Fruit fly (Drosophila melanogaster): ENCODE measurements around the gene CG33223.

CG33223 gene

DNA sequence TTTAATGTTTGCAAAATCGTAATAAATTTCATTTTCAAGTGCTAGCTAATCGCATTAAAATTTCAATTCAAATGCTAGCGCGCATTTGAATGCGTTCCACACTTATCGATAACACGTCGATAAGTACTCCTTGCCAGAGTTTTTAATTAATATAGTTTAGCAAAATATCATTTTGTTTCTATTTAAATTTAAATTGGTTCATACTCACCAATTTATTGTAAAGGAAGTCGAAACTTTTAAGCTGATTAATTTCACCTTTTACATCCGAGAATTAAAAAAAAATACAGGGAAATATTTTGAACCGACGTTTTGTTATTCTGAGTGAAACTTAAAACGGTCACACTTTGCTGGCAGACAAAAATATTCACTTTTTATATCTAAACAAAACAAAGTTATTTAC is 22.5 kb downstream of the CG33223 start, which contains the start of gene Es2:
Gene Es2, plus strand, starts transcription at position 333 of the 400 bp plus-strand sequence.
- TF ChIP-seq usp (GFP tag; optimal IDR thresholded peaks at IDR 0.05) (no peak), EcR (GFP tag; optimal IDR thresholded peaks at IDR 0.05) (no peak), Dll (optimal IDR thresholded peaks at IDR 0.05) (no peak), CG8478 (optimal IDR thresholded peaks at IDR 0.05) (no peak), psq (optimal IDR thresholded peaks at IDR 0.05) (no peak)

DNA sequence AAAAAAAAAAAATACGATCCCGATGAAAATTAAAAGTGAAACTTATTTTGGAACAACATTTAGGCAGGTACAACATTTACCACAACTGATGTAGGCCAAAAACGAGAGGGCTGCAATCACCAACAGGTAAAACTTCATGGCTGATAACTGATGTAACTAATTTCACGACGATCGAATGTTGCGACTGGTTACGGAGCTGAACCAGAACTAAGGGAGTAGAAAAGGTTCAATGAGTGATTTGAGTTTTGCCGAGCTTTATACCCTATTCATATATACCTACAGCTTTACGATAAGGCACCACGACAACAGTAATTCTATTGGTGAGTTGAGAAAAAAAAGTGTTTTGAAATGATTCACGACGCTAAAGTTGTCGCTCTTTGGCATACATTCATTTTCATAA is 23.0 kb downstream of the CG33223 start, which contains the start of gene CG15347:
Gene CG15347, minus strand, starts transcription at position 213 of the 400 bp plus-strand sequence.
- TF ChIP-seq CG8478 (optimal IDR thresholded peaks at IDR 0.05): no peak
- TF ChIP-seq usp (GFP tag; optimal IDR thresholded peaks at IDR 0.05): no peak
- no peak for TF ChIP-seq pan (optimal IDR thresholded peaks at IDR 0.05)
- TF ChIP-seq EcR (GFP tag; optimal IDR thresholded peaks at IDR 0.05): no peak
- no peak for TF ChIP-seq psq (optimal IDR thresholded peaks at IDR 0.05)
- no peak for TF ChIP-seq Dll (optimal IDR thresholded peaks at IDR 0.05)

DNA sequence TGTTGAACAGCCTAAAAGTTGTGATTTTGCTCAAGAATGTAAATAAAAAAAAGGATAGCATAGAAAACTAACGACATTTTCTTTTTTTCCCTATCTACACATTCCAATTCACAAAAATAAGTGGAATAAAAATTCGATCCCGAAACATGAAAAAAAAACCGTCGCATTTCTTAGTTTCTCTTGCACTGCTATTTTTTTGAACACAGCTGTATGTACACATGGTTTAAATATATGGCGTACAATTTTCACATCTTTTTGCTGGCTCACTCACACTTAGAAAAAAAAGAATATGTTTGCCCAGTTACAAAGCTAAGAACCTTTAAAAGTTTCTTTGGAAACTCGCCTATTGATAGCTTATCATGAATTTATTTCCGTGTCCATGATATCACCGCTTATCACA is 23.5 kb downstream of the CG33223 start:
- TF ChIP-seq EcR (GFP tag; optimal IDR thresholded peaks at IDR 0.05) (no peak), CG8478 (optimal IDR thresholded peaks at IDR 0.05) (no peak), psq (optimal IDR thresholded peaks at IDR 0.05) (no peak)

DNA sequence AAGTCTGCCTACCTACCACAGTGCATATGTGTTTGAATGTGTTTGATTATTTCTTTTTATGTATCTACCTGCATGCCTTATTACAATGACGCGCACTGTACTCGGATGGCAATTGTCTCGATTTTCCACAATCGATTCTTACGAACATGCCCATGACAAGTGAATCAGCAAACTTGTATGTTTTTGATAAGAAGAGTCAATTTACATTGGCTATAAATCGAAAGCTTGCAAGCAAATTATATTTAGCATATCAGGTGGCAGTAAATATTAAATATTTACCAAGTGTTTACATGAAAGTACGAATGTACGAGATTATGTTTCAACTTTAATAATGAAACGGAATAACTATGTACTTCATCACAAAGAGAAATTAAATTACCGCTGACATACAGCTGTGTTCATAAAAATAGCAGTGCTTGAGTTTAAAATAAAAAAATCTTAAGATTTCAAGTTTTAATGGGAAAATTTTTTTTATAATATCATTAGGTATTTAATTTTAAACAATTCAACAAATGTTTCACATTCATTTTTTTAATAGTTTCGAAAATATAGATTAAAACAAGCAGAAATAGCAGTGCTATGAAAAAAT is 24.1 kb downstream of the CG33223 start:
- TF ChIP-seq pan (optimal IDR thresholded peaks at IDR 0.05): no peak
- no peak for TF ChIP-seq usp (GFP tag; optimal IDR thresholded peaks at IDR 0.05)
- no peak for TF ChIP-seq Dll (optimal IDR thresholded peaks at IDR 0.05)
- no peak for TF ChIP-seq CG8478 (optimal IDR thresholded peaks at IDR 0.05)
- no peak for TF ChIP-seq EcR (GFP tag; optimal IDR thresholded peaks at IDR 0.05)
- no peak for TF ChIP-seq psq (optimal IDR thresholded peaks at IDR 0.05)

DNA sequence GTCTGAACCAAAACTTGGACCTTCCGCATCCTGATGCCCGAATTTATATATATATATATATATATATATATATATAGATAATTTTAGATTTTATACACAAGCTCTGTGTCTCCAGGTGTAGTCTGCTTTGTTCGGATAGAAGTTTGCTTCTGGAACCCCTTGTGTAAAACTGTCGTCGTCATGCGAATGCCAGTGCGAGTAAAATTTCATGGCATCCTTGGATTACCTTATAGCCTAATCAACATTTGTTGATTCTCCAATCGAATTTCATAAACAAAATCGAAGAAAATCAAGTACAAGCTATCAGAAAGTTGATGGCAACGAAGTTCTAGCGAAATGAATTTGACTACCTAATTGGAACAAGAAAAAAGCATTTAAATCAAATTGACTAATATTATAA is 26.2 kb downstream of the CG33223 start, which contains the start of gene CG32713:
Gene CG32713, minus strand, starts transcription at position 101 of the 400 bp plus-strand sequence.
- TF ChIP-seq pan (optimal IDR thresholded peaks at IDR 0.05) (no peak), EcR (GFP tag; optimal IDR thresholded peaks at IDR 0.05) (no peak), psq (optimal IDR thresholded peaks at IDR 0.05) (no peak), Dll (optimal IDR thresholded peaks at IDR 0.05) (no peak), CG8478 (optimal IDR thresholded peaks at IDR 0.05) (no peak), usp (GFP tag; optimal IDR thresholded peaks at IDR 0.05) (no peak)

dm6 chrX:8455019-8455555 is 28.6 kb downstream of the CG33223 start, which contains the start of gene org-1:
Gene org-1, minus strand, starts transcription at chrX:8455069.
- TF ChIP-seq psq (optimal IDR thresholded peaks at IDR 0.05) (no peak), EcR (GFP tag; optimal IDR thresholded peaks at IDR 0.05) (no peak), CG8478 (optimal IDR thresholded peaks at IDR 0.05) (no peak), usp (GFP tag; optimal IDR thresholded peaks at IDR 0.05) (no peak)

dm6 chrX:8452163-8452562 is 31.5 kb downstream of the CG33223 start:
- TF ChIP-seq pan (optimal IDR thresholded peaks at IDR 0.05) (no peak), Dll (optimal IDR thresholded peaks at IDR 0.05) (no peak), CG8478 (optimal IDR thresholded peaks at IDR 0.05) (no peak)

dm6 chrX:8450214-8450904 is 33.3 kb downstream of the CG33223 start:
- TF ChIP-seq psq (optimal IDR thresholded peaks at IDR 0.05) (no peak), CG8478 (optimal IDR thresholded peaks at IDR 0.05) (no peak), pan (optimal IDR thresholded peaks at IDR 0.05) (no peak), Dll (optimal IDR thresholded peaks at IDR 0.05) (no peak), EcR (GFP tag; optimal IDR thresholded peaks at IDR 0.05) (no peak), usp (GFP tag; optimal IDR thresholded peaks at IDR 0.05) (no peak)

- no peak for TF ChIP-seq pan (optimal IDR thresholded peaks at IDR 0.05)
Observed at dm6 chrX:8448171-8448570, 35.5 kb downstream of the CG33223 start.

dm6 chrX:8447166-8447565 is 36.5 kb downstream of the CG33223 start:
- no peak for TF ChIP-seq usp (GFP tag; optimal IDR thresholded peaks at IDR 0.05)
- TF ChIP-seq psq (optimal IDR thresholded peaks at IDR 0.05): no peak
- no peak for TF ChIP-seq pan (optimal IDR thresholded peaks at IDR 0.05)
- no peak for TF ChIP-seq CG8478 (optimal IDR thresholded peaks at IDR 0.05)
- TF ChIP-seq EcR (GFP tag; optimal IDR thresholded peaks at IDR 0.05): no peak
- TF ChIP-seq Dll (optimal IDR thresholded peaks at IDR 0.05): no peak

dm6 chrX:8444883-8445572 is 38.7 kb downstream of the CG33223 start:
- TF ChIP-seq usp (GFP tag; optimal IDR thresholded peaks at IDR 0.05): no peak
- TF ChIP-seq EcR (GFP tag; optimal IDR thresholded peaks at IDR 0.05): no peak
- TF ChIP-seq psq (optimal IDR thresholded peaks at IDR 0.05): no peak
- no peak for TF ChIP-seq Dll (optimal IDR thresholded peaks at IDR 0.05)

dm6 chrX:8444279-8444678 is 39.4 kb downstream of the CG33223 start:
- TF ChIP-seq usp (GFP tag; optimal IDR thresholded peaks at IDR 0.05): no peak
- no peak for TF ChIP-seq psq (optimal IDR thresholded peaks at IDR 0.05)
- TF ChIP-seq Dll (optimal IDR thresholded peaks at IDR 0.05): no peak
- no peak for TF ChIP-seq pan (optimal IDR thresholded peaks at IDR 0.05)
- no peak for TF ChIP-seq CG8478 (optimal IDR thresholded peaks at IDR 0.05)
- no peak for TF ChIP-seq EcR (GFP tag; optimal IDR thresholded peaks at IDR 0.05)
